Worm (Caenorhabditis elegans): ENCODE measurements around the gene snt-6.

DNA sequence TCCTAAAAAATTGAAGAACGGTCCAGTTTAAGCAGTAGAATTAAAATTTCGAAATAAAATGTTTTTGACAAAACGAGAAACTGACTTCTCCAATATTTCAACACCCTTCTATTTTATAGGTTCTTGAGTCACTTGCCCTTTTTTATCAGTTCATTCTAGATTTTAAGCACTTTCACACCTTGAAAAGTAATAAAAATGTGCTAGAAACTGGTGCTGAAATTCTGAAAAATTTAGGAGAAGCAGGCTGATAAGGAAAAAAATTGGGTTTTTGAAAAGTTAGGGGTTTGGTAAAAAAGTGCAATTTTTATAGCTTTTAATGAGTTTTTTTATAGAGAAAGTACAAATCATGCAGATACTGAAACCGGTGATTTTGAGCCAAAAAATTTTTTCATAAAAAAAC, 10.3 kb upstream of the snt-6 start:
- TF ChIP-seq zip-5 (tag; optimal IDR thresholded peaks at IDR 0.05) (no peak), pqm-1 (tag; optimal IDR thresholded peaks at IDR 0.05) (no peak), unc-42 (tag; optimal IDR thresholded peaks at IDR 0.05) (no peak), pha-2 (tag; optimal IDR thresholded peaks at IDR 0.05) (no peak), hlh-15 (tag; optimal IDR thresholded peaks at IDR 0.05) (no peak), ama-1 (optimal IDR thresholded peaks at IDR 0.05) (no peak), elt-4 (tag; optimal IDR thresholded peaks at IDR 0.05) (no peak), dve-1 (tag; optimal IDR thresholded peaks at IDR 0.05) (no peak), nfya-1 (tag; optimal IDR thresholded peaks at IDR 0.05) (no peak)

All from whole organism, late embryonic.